Fruit fly (Drosophila melanogaster): ENCODE data around the gene Pgam5.

Gene Pgam5

dm6 chrX:1879606-1880110, 6.3 kb upstream of the Pgam5 start, which contains the start of gene CG14818 (continued):
- TF ChIP-seq CG10543 (GFP tag; optimal IDR thresholded peaks at IDR 0.05) (peak; percentile 72), NK7.1 (GFP tag; optimal IDR thresholded peaks at IDR 0.05) (peak; percentile 27), Atf6 (GFP tag; IDR thresholded peaks at IDR 0.05) (peak; percentile 59; the same call in 1 of the 2 replicates), Jarid2 (GFP tag; optimal IDR thresholded peaks at IDR 0.05) (no peak), Ada2b (GFP tag; IDR thresholded peaks at IDR 0.05) (peak; percentile 60), CG2116 (GFP tag; optimal IDR thresholded peaks at IDR 0.05) (peak; percentile 4), CG1647 (GFP tag; optimal IDR thresholded peaks at IDR 0.05) (peak; percentile 52), CrebB (tag; optimal IDR thresholded peaks at IDR 0.05) (no peak), CG8089 (GFP tag; optimal IDR thresholded peaks at IDR 0.05) (peak; percentile 27), CG2202 (tag; optimal IDR thresholded peaks at IDR 0.05) (no peak), CG16779 (GFP tag; IDR thresholded peaks at IDR 0.05) (0 out of 2 replicates have a peak, but pooled peaks have one; percentile 45), CG10979 (tag; optimal IDR thresholded peaks at IDR 0.05) (peak; percentile 37), sr (GFP tag; IDR thresholded peaks at IDR 0.05) (no peak), CoRest (tag; optimal IDR thresholded peaks at IDR 0.05) (peak; percentile 66), CG15601 (tag; optimal IDR thresholded peaks at IDR 0.05) (peak; percentile 15), Hsf (GFP tag; optimal IDR thresholded peaks at IDR 0.05) (peak; percentile 49), hbn (GFP tag; IDR thresholded peaks at IDR 0.05; ENCODE audit: partially characterized antibody) (peak; percentile 90), Meics (GFP tag; optimal IDR thresholded peaks at IDR 0.05) (peak; percentile 52), Scr (GFP tag; IDR thresholded peaks at IDR 0.05; ENCODE audit: partially characterized antibody) (peak; percentile 92), ERR (GFP tag; optimal IDR thresholded peaks at IDR 0.05) (peak; percentile 28), CG1603 (tag; optimal IDR thresholded peaks at IDR 0.05) (peak; percentile 63), mirr (GFP tag; optimal IDR thresholded peaks at IDR 0.05) (peak; percentile 21), CG12236 (GFP tag; optimal IDR thresholded peaks at IDR 0.05) (peak; percentile 39), CG9817 (tag; optimal IDR thresholded peaks at IDR 0.05) (peak; percentile 78), ci (GFP tag; IDR thresholded peaks at IDR 0.05) (peak; percentile 81), Dp (GFP tag; optimal IDR thresholded peaks at IDR 0.05) (no peak), CG10654 (GFP tag; optimal IDR thresholded peaks at IDR 0.05) (peak; percentile 55), Bdp1 (GFP tag; optimal IDR thresholded peaks at IDR 0.05) (peak; percentile 47), fd3F (GFP tag; optimal IDR thresholded peaks at IDR 0.05) (peak; percentile 48), lilli (GFP tag; optimal IDR thresholded peaks at IDR 0.05) (peak; percentile 72), Med (GFP tag) (peak; percentile 95), CG2129 (GFP tag; IDR thresholded peaks at IDR 0.05; ENCODE audit: partially characterized antibody) (peak; percentile 87), Lhr (GFP tag; optimal IDR thresholded peaks at IDR 0.05) (peak; percentile 56), Hand (GFP tag; optimal IDR thresholded peaks at IDR 0.05) (peak; percentile 48), CG3281 (GFP tag; optimal IDR thresholded peaks at IDR 0.05) (peak; percentile 55), CG34422 (GFP tag; IDR thresholded peaks at IDR 0.05) (peak; percentile 48; the same call in 1 of the 3 replicates), Mes4 (GFP tag; optimal IDR thresholded peaks at IDR 0.05) (peak; percentile 4), Fer2 (tag; optimal IDR thresholded peaks at IDR 0.05) (peak; percentile 45), peb (GFP tag; IDR thresholded peaks at IDR 0.05) (peak; percentile 29; the same call in 1 of the 2 replicates), Ssrp (tag; optimal IDR thresholded peaks at IDR 0.05) (peak; percentile 24), CG6813 (GFP tag; optimal IDR thresholded peaks at IDR 0.05) (peak; percentile 8), unpg (GFP tag; optimal IDR thresholded peaks at IDR 0.05) (peak; percentile 60), CG30431 (GFP tag; optimal IDR thresholded peaks at IDR 0.05) (peak; percentile 12), CG4282 (GFP tag; optimal IDR thresholded peaks at IDR 0.05) (no peak), BtbVII (GFP tag; optimal IDR thresholded peaks at IDR 0.05) (peak; percentile 25), gt (GFP tag; IDR thresholded peaks at IDR 0.05) (no peak), CG14014 (GFP tag; IDR thresholded peaks at IDR 0.05) (no peak), CG9609 (GFP tag; optimal IDR thresholded peaks at IDR 0.05) (peak; percentile 64), CG5245 (GFP tag; optimal IDR thresholded peaks at IDR 0.05) (peak; percentile 23), ssp (GFP tag; IDR thresholded peaks at IDR 0.05) (peak; percentile 65)

Measured in whole organism, embryonic.